Fruit fly (Drosophila melanogaster): ENCODE measurements around the gene elm.
A peak's percentile ranks its signal among the peaks of the same experiment; 100 is the strongest.

Gene elm

dm6 chr3R:5624115-5624878 lies 30.4 kb downstream of the elm start, which contains the start of the genes Dph4, Spec2 and RpL13A (continued):
- peak; percentile 71 for TF ChIP-seq CG16815 (GFP tag; optimal IDR thresholded peaks at IDR 0.05)
- no peak for TF ChIP-seq sens-2 (GFP tag; IDR thresholded peaks at IDR 0.05)
- TF ChIP-seq CG7987 (GFP tag; optimal IDR thresholded peaks at IDR 0.05): peak; percentile 99
- TF ChIP-seq CG32772 (GFP tag; IDR thresholded peaks at IDR 0.05): no peak
- TF ChIP-seq gsb (GFP tag; IDR thresholded peaks at IDR 0.05): no peak
- TF ChIP-seq pita (GFP tag; optimal IDR thresholded peaks at IDR 0.05): peak; percentile 87
- peak; percentile 92 for TF ChIP-seq Bteb2 (GFP tag; optimal IDR thresholded peaks at IDR 0.05)
- no peak for TF ChIP-seq CG10959 (GFP tag; IDR thresholded peaks at IDR 0.05)
- TF ChIP-seq CG14441 (GFP tag; IDR thresholded peaks at IDR 0.05): no peak
- peak; percentile 86 for TF ChIP-seq CG30431 (GFP tag; optimal IDR thresholded peaks at IDR 0.05)
- no peak for TF ChIP-seq h (optimal IDR thresholded peaks at IDR 0.05)
- TF ChIP-seq CG14965 (GFP tag; optimal IDR thresholded peaks at IDR 0.05; ENCODE audit: borderline replicate concordance): peak; percentile 83
- TF ChIP-seq Ravus (GFP tag; IDR thresholded peaks at IDR 0.05): no peak
- TF ChIP-seq CG9215 (GFP tag; IDR thresholded peaks at IDR 0.05): no peak
- TF ChIP-seq az2 (GFP tag; optimal IDR thresholded peaks at IDR 0.05): peak; percentile 74
- TF ChIP-seq Mad (GFP tag; optimal IDR thresholded peaks at IDR 0.05): peak; percentile 92
- no peak for TF ChIP-seq dati (GFP tag; IDR thresholded peaks at IDR 0.05)
- peak; percentile 93 for TF ChIP-seq ewg (GFP tag; optimal IDR thresholded peaks at IDR 0.05)
- no peak for TF ChIP-seq CG34224 (GFP tag; IDR thresholded peaks at IDR 0.05; ENCODE audit: partially characterized antibody)
- TF ChIP-seq CG5953 (GFP tag; IDR thresholded peaks at IDR 0.05): no peak
- TF ChIP-seq wor (GFP tag; IDR thresholded peaks at IDR 0.05): no peak
- TF ChIP-seq Eip74EF (GFP tag; optimal IDR thresholded peaks at IDR 0.05): peak in 1 of 2 experiments; percentile 79
- TF ChIP-seq org-1 (GFP tag; optimal IDR thresholded peaks at IDR 0.05): peak; percentile 92
- TF ChIP-seq zen2 (GFP tag; IDR thresholded peaks at IDR 0.05; ENCODE audit: partially characterized antibody): no peak
- no peak for TF ChIP-seq CkIIα-i1 (GFP tag; IDR thresholded peaks at IDR 0.05)
- no peak for TF ChIP-seq CG8765 (GFP tag; IDR thresholded peaks at IDR 0.05)
- TF ChIP-seq mirr (GFP tag; optimal IDR thresholded peaks at IDR 0.05): peak; percentile 98
- peak; percentile 89 for TF ChIP-seq Dip3 (GFP tag; optimal IDR thresholded peaks at IDR 0.05)
- TF ChIP-seq Opbp (GFP tag; IDR thresholded peaks at IDR 0.05; ENCODE audit: partially characterized antibody): no peak
- TF ChIP-seq CG2116 (GFP tag; optimal IDR thresholded peaks at IDR 0.05): peak; percentile 100
- TF ChIP-seq CG7963 (GFP tag; IDR thresholded peaks at IDR 0.05; ENCODE audit: partially characterized antibody): no peak
- no peak for TF ChIP-seq Adf1 (GFP tag; IDR thresholded peaks at IDR 0.05)
- TF ChIP-seq CG1602 (GFP tag; optimal IDR thresholded peaks at IDR 0.05): peak; percentile 77
- peak; percentile 75 for TF ChIP-seq CG4820 (GFP tag; optimal IDR thresholded peaks at IDR 0.05)
- peak; percentile 64 for TF ChIP-seq Oli (tag; optimal IDR thresholded peaks at IDR 0.05)
- peak; percentile 69 for TF ChIP-seq CG8478 (optimal IDR thresholded peaks at IDR 0.05)
- TF ChIP-seq Atf6 (GFP tag; IDR thresholded peaks at IDR 0.05): no peak
- TF ChIP-seq inv (GFP tag; IDR thresholded peaks at IDR 0.05; ENCODE audit: partially characterized antibody): no peak
- TF ChIP-seq CG30020 (tag; optimal IDR thresholded peaks at IDR 0.05): peak; percentile 78
- peak; percentile 90 for TF ChIP-seq ac (GFP tag; optimal IDR thresholded peaks at IDR 0.05)
- no peak for TF ChIP-seq Drgx (GFP tag; IDR thresholded peaks at IDR 0.05)
- no peak for TF ChIP-seq CG3847 (GFP tag; IDR thresholded peaks at IDR 0.05)
- TF ChIP-seq Awh (GFP tag; IDR thresholded peaks at IDR 0.05): no peak
- TF ChIP-seq Pdp1 (GFP tag; optimal IDR thresholded peaks at IDR 0.05): peak; percentile 81 to 91
- peak; percentile 74 for TF ChIP-seq CG6654 (GFP tag; optimal IDR thresholded peaks at IDR 0.05)
- peak in 1 of 3 experiments; percentile 59 for TF ChIP-seq Stat92E (GFP tag; optimal IDR thresholded peaks at IDR 0.05)
- TF ChIP-seq CG2875 (GFP tag; optimal IDR thresholded peaks at IDR 0.05): peak; percentile 92
- no peak for TF ChIP-seq Nf-YA (GFP tag; IDR thresholded peaks at IDR 0.05)
- peak; percentile 93 for TF ChIP-seq CG3407 (GFP tag; optimal IDR thresholded peaks at IDR 0.05)
- peak; percentile 85 for TF ChIP-seq tin (GFP tag; optimal IDR thresholded peaks at IDR 0.05)

Data from whole organism, embryonic.